Worm (Caenorhabditis elegans) whole organism, young adult: Measurements from ENCODE around the gene dhs-18.

Experiments used
- Y79H2A.3 ChIP-seq: fragments of 200-800 bp; sonication (Bioruptor generic); conservative IDR thresholded peaks from 2 replicates; pipeline ENCODE4 v1.3.6; 2022; ENCODE audit warnings: missing genetic modification reagents, missing genetic modification characterization, missing compliant biosample characterization
- Y95B8A.8 ChIP-seq: fragments of 200-800 bp; sonication (Bioruptor generic); IDR thresholded peaks from 2 replicates; pipeline ENCODE4 v1.3.6; 2022; ENCODE audit warnings: missing genetic modification reagents, missing genetic modification characterization, missing compliant biosample characterization
- ama-1 ChIP-seq, 3 experiments: fragments of 150-350 bp in 1 of 3; sonication (generic microtip) in 2 of 3; optimal IDR thresholded peaks; 2 replicates each; lab custom pipeline; 2014 to 2018; ENCODE audit warnings: missing biosample characterization in 2 of 3, missing genetic modification characterization in 2 of 3, missing genetic modification reagents in 2 of 3
- athp-1 ChIP-seq: sonication (generic microtip); optimal IDR thresholded peaks from 2 replicates; lab custom pipeline; 2017; ENCODE audit warnings: mild to moderate bottlenecking, missing genetic modification characterization, missing compliant biosample characterization
- egl-44 ChIP-seq: fragments of 200-800 bp; sonication (Bioruptor generic); IDR thresholded peaks from 2 replicates; pipeline ENCODE4 v1.3.6; 2022; ENCODE audit warnings: missing genetic modification reagents, missing genetic modification characterization, missing compliant biosample characterization
- him-1 ChIP-seq: sonication (generic microtip); optimal IDR thresholded peaks from 2 replicates; lab custom pipeline; 2016; ENCODE audit warnings: missing genotype, missing genetic modification reagents, missing genetic modification characterization, missing compliant biosample characterization
- hmg-1.2 ChIP-seq: fragments of 200-800 bp; sonication (Bioruptor generic); IDR thresholded peaks from 2 replicates; pipeline ENCODE4 v1.3.6; 2022; ENCODE audit warnings: missing genetic modification reagents, missing genetic modification characterization, missing compliant biosample characterization
- nfyb-1 ChIP-seq: fragments of 200-800 bp; sonication (Bioruptor generic); IDR thresholded peaks from 2 replicates; pipeline ENCODE4 v1.3.6; 2022; ENCODE audit warnings: missing genetic modification reagents, missing genetic modification characterization, missing compliant biosample characterization
- repo-1 ChIP-seq: sonication (generic microtip); optimal IDR thresholded peaks from 2 replicates; lab custom pipeline; 2017; ENCODE audit warnings: mild to moderate bottlenecking, missing genetic modification characterization, missing compliant biosample characterization
- sdz-38 ChIP-seq: sonication (generic microtip); optimal IDR thresholded peaks from 2 replicates; lab custom pipeline; 2016; ENCODE audit warnings: missing genotype, missing genetic modification characterization, missing compliant biosample characterization
- sea-2 ChIP-seq: fragments of 200-800 bp; sonication (Bioruptor generic); IDR thresholded peaks from 2 replicates; pipeline ENCODE4 v1.3.6; 2022; ENCODE audit warnings: missing genetic modification characterization, missing compliant biosample characterization
- xnd-1 ChIP-seq: sonication (generic microtip); optimal IDR thresholded peaks from 2 replicates; lab custom pipeline; 2016; ENCODE audit warnings: missing genotype, missing genetic modification reagents, missing genetic modification characterization, missing compliant biosample characterization
- ztf-22 ChIP-seq: fragments of 200-800 bp; sonication (Bioruptor generic); optimal IDR thresholded peaks from 2 replicates; lab custom pipeline; 2018; ENCODE audit warnings: mild to moderate bottlenecking, missing genetic modification characterization, moderate library complexity, missing compliant biosample characterization

- no peak for TF ChIP-seq xnd-1
- peak; percentile 6 for TF ChIP-seq ama-1 (optimal IDR thresholded peaks at IDR 0.05; lab: Kevin White, UChicago)
- TF ChIP-seq ama-1 (GFP tag; optimal IDR thresholded peaks at IDR 0.05; lab: Kevin White, UChicago), result no peak
- no peak for TF ChIP-seq repo-1
- no peak for TF ChIP-seq ztf-22 (GFP tag; lab: Kevin White, UChicago)
- no peak for TF ChIP-seq nfyb-1 (GFP tag; lab: Robert Waterston, UW)
- TF ChIP-seq egl-44 (GFP tag; lab: Robert Waterston, UW), result no peak
- no peak for TF ChIP-seq Y95B8A.8 (GFP tag; lab: Robert Waterston, UW)
- no peak for TF ChIP-seq hmg-1.2 (GFP tag; lab: Robert Waterston, UW)
- no peak for TF ChIP-seq sea-2 (GFP tag; lab: Robert Waterston, UW)
- no peak for TF ChIP-seq athp-1 (tag; lab: Kevin White, UChicago)
- no peak for TF ChIP-seq him-1 (tag; lab: Kevin White, UChicago)
- no peak for TF ChIP-seq Y79H2A.3 (GFP tag; lab: Robert Waterston, UW)
- no peak for TF ChIP-seq sdz-38 (tag; lab: Kevin White, UChicago)
Measured at ce11 chrV:11059180-11059579, 12.5 kb upstream of the dhs-18 start, which contains the start of gene T04C12.1.
